Fruit fly (Drosophila melanogaster) whole organism, embryonic: ENCODE results near the gene mldr.

Source experiments
- Atf-2 ChIP-seq: fragments of 200-800 bp; sonication (Bioruptor generic); optimal IDR thresholded peaks from 2 replicates; lab custom pipeline; 2016; ENCODE audit warnings: missing biosample characterization, missing genetic modification characterization
- Bgb ChIP-seq: fragments of 200-800 bp; sonication (Bioruptor generic); IDR thresholded peaks from 2 replicates; pipeline ENCODE4 v1.3.6; 2022; ENCODE audit warnings: missing biosample characterization, missing genetic modification characterization; ENCODE audit not compliant: partially characterized antibody
- Blimp-1 ChIP-seq: fragments of 200-800 bp; sonication (Bioruptor generic); optimal IDR thresholded peaks from 3 replicates; lab custom pipeline; 2018; ENCODE audit warnings: missing biosample characterization, missing genetic modification characterization, mild to moderate bottlenecking, moderate library complexity, missing genetic modification reagents
- BtbVII ChIP-seq: fragments of 200-800 bp; sonication (Bioruptor generic); optimal IDR thresholded peaks from 3 replicates; lab custom pipeline; 2017; ENCODE audit warnings: missing biosample characterization, mild to moderate bottlenecking, missing genetic modification characterization
- Bteb2 ChIP-seq: fragments of 200-800 bp; sonication (Bioruptor generic); optimal IDR thresholded peaks from 2 replicates; lab custom pipeline; 2016; ENCODE audit warnings: missing biosample characterization, missing genetic modification characterization
- CG10462 ChIP-seq: fragments of 200-800 bp; sonication (Bioruptor generic); optimal IDR thresholded peaks from 2 replicates; lab custom pipeline; 2016; ENCODE audit warnings: missing biosample characterization, missing genetic modification characterization
- CG10565 ChIP-seq: fragments of 200-800 bp; sonication (Bioruptor generic); optimal IDR thresholded peaks from 3 replicates; lab custom pipeline; 2016; ENCODE audit warnings: missing biosample characterization, mild to moderate bottlenecking, missing genetic modification characterization
- CG11085 ChIP-seq: fragments of 200-800 bp; sonication (Bioruptor generic); IDR thresholded peaks from 2 replicates; pipeline ENCODE4 v1.3.6; 2022; ENCODE audit warnings: missing biosample characterization, missing genetic modification characterization
- CG11696 ChIP-seq: fragments of 200-800 bp; sonication (Bioruptor generic); IDR thresholded peaks from 2 replicates; pipeline ENCODE4 v1.3.6; 2022; ENCODE audit warnings: missing biosample characterization, missing genetic modification characterization
- CG12236 ChIP-seq: fragments of 200-800 bp; sonication (Bioruptor generic); optimal IDR thresholded peaks from 2 replicates; lab custom pipeline; 2016; ENCODE audit warnings: missing biosample characterization, missing genetic modification characterization
- CG13287 ChIP-seq: fragments of 200-800 bp; sonication (Bioruptor generic); IDR thresholded peaks from 2 replicates; pipeline ENCODE4 v1.3.6; 2022; ENCODE audit warnings: missing biosample characterization, missing genetic modification characterization; ENCODE audit not compliant: partially characterized antibody
- CG13424 ChIP-seq: fragments of 200-800 bp; sonication (Bioruptor generic); optimal IDR thresholded peaks from 2 replicates; lab custom pipeline; 2019; ENCODE audit warnings: missing biosample characterization, mild to moderate bottlenecking, missing genetic modification characterization, moderate library complexity
- CG14710 ChIP-seq: fragments of 200-800 bp; sonication (Bioruptor generic); optimal IDR thresholded peaks from 3 replicates; lab custom pipeline; 2019; ENCODE audit warnings: missing biosample characterization, mild to moderate bottlenecking, missing genetic modification characterization, moderate library complexity
- CG1529 ChIP-seq: fragments of 200-800 bp; sonication (Bioruptor generic); optimal IDR thresholded peaks from 3 replicates; lab custom pipeline; 2018; ENCODE audit warnings: missing biosample characterization, missing genetic modification characterization
- CG18764 ChIP-seq: fragments of 200-800 bp; sonication (Bioruptor generic); optimal IDR thresholded peaks from 3 replicates; lab custom pipeline; 2016; ENCODE audit warnings: missing biosample characterization, missing genetic modification characterization
- CG31224 ChIP-seq: fragments of 200-800 bp; sonication (Bioruptor generic); IDR thresholded peaks from 2 replicates; pipeline ENCODE4 v1.3.6; 2022; ENCODE audit warnings: missing biosample characterization, missing genetic modification characterization
- CG31365 ChIP-seq: fragments of 200-800 bp; sonication (Bioruptor generic); optimal IDR thresholded peaks from 2 replicates; lab custom pipeline; 2018; ENCODE audit warnings: missing biosample characterization, mild to moderate bottlenecking, missing genetic modification characterization
- CG3163 ChIP-seq: fragments of 200-800 bp; sonication (Bioruptor generic); optimal IDR thresholded peaks from 3 replicates; lab custom pipeline; 2016; ENCODE audit warnings: missing biosample characterization, missing genetic modification characterization
- CG32532 ChIP-seq: fragments of 200-800 bp; sonication (Bioruptor generic); IDR thresholded peaks from 2 replicates; pipeline ENCODE4 v1.3.6; 2022; ENCODE audit warnings: missing biosample characterization, missing genetic modification characterization
- CG33213 ChIP-seq: fragments of 200-800 bp; sonication (Bioruptor generic); optimal IDR thresholded peaks from 3 replicates; lab custom pipeline; 2016; ENCODE audit warnings: missing biosample characterization, missing genetic modification characterization
- CG4328 ChIP-seq: fragments of 200-800 bp; sonication (Bioruptor generic); optimal IDR thresholded peaks from 3 replicates; lab custom pipeline; 2017; ENCODE audit warnings: missing biosample characterization, missing genetic modification reagents, missing genetic modification characterization
- CG4854 ChIP-seq: fragments of 200-800 bp; sonication (Bioruptor generic); optimal IDR thresholded peaks from 2 replicates; lab custom pipeline; 2016; ENCODE audit warnings: missing biosample characterization, missing genetic modification characterization, inconsistent platforms
- CG6683 ChIP-seq: fragments of 200-800 bp; sonication (Bioruptor generic); optimal IDR thresholded peaks from 2 replicates; lab custom pipeline; 2017; ENCODE audit warnings: missing biosample characterization, mild to moderate bottlenecking, missing genetic modification characterization, missing genetic modification reagents
- CG7987 ChIP-seq: fragments of 200-800 bp; sonication (Bioruptor generic); optimal IDR thresholded peaks from 2 replicates; lab custom pipeline; 2018; ENCODE audit warnings: missing biosample characterization, mild to moderate bottlenecking, missing genetic modification characterization, moderate library complexity
- CHES-1-like ChIP-seq: fragments of 200-800 bp; sonication (Bioruptor generic); optimal IDR thresholded peaks from 2 replicates; lab custom pipeline; 2016; ENCODE audit warnings: missing biosample characterization, missing genetic modification characterization
- Ets65A ChIP-seq: fragments of 200-800 bp; sonication (Bioruptor generic); peaks from one replicate; lab custom pipeline; 2016; ENCODE audit warnings: missing biosample characterization, missing genetic modification characterization
- Ets97D ChIP-seq: fragments of 200-800 bp; sonication (Bioruptor generic); optimal IDR thresholded peaks from 3 replicates; lab custom pipeline; 2016; ENCODE audit warnings: missing biosample characterization, missing genetic modification characterization
- HmgD ChIP-seq: fragments of 200-800 bp; sonication (Bioruptor generic); optimal IDR thresholded peaks from 3 replicates; lab custom pipeline; 2016; ENCODE audit warnings: missing biosample characterization, missing genetic modification characterization
- HmgZ ChIP-seq: fragments of 200-800 bp; sonication (Bioruptor generic); optimal IDR thresholded peaks from 2 replicates; lab custom pipeline; 2018; ENCODE audit warnings: missing biosample characterization, mild to moderate bottlenecking, missing genetic modification characterization
- NFAT ChIP-seq: fragments of 200-800 bp; sonication (Bioruptor generic); IDR thresholded peaks from 2 replicates; pipeline ENCODE4 v1.3.6; 2022; ENCODE audit warnings: missing biosample characterization, missing genetic modification characterization
- Optix ChIP-seq: fragments of 200-800 bp; sonication (Bioruptor generic); IDR thresholded peaks from 3 replicates; pipeline ENCODE4 v1.3.6; 2022; ENCODE audit warnings: missing biosample characterization, missing genetic modification characterization
- Pdp1 ChIP-seq, 2 experiments: fragments of 200-800 bp; sonication (Bioruptor generic); optimal IDR thresholded peaks; 3 replicates each; lab custom pipeline; 2016; ENCODE audit warnings: missing biosample characterization in 2 of 2, missing genetic modification characterization in 2 of 2, mild to moderate bottlenecking in 1 of 2, moderate library complexity in 1 of 2
- Poxn ChIP-seq: fragments of 200-800 bp; sonication (Bioruptor generic); IDR thresholded peaks from 2 replicates; pipeline ENCODE4 v1.3.6; 2022; ENCODE audit warnings: missing biosample characterization, missing genetic modification characterization
- Ptx1 ChIP-seq: fragments of 200-800 bp; sonication (Bioruptor generic); IDR thresholded peaks from 2 replicates; pipeline ENCODE4 v1.3.6; 2022; ENCODE audit warnings: missing biosample characterization, missing genetic modification characterization
- Spps ChIP-seq: fragments of 200-800 bp; sonication (Bioruptor generic); optimal IDR thresholded peaks from 2 replicates; lab custom pipeline; 2018; ENCODE audit warnings: missing biosample characterization, mild to moderate bottlenecking, missing genetic modification characterization
- dmrt99B ChIP-seq: fragments of 200-800 bp; sonication (Bioruptor generic); optimal IDR thresholded peaks from 2 replicates; lab custom pipeline; 2018; ENCODE audit warnings: missing biosample characterization, mild to moderate bottlenecking, missing genetic modification characterization, moderate library complexity
- ems ChIP-seq: fragments of 200-800 bp; sonication (Bioruptor generic); optimal IDR thresholded peaks from 3 replicates; lab custom pipeline; 2016; ENCODE audit warnings: missing biosample characterization, missing genetic modification characterization
- fd102C ChIP-seq: fragments of 200-800 bp; sonication (Bioruptor generic); optimal IDR thresholded peaks from 2 replicates; lab custom pipeline; 2018; ENCODE audit warnings: missing biosample characterization, mild to moderate bottlenecking, missing genetic modification characterization, moderate library complexity
- fru ChIP-seq: fragments of >200 bp; optimal IDR thresholded peaks from 2 replicates; lab custom pipeline; 2017
- klu ChIP-seq: fragments of 200-800 bp; sonication (Bioruptor generic); IDR thresholded peaks from 2 replicates; pipeline ENCODE4 v1.3.6; 2022; ENCODE audit warnings: missing biosample characterization, missing genetic modification characterization
- lbe ChIP-seq: fragments of 200-800 bp; sonication (Bioruptor generic); optimal IDR thresholded peaks from 2 replicates; lab custom pipeline; 2016; ENCODE audit warnings: missing biosample characterization, mild to moderate bottlenecking, missing genetic modification characterization
- luna ChIP-seq: fragments of 200-800 bp; sonication (Bioruptor generic); optimal IDR thresholded peaks from 2 replicates; lab custom pipeline; 2016; ENCODE audit warnings: missing biosample characterization, missing genetic modification characterization
- pho ChIP-seq: fragments of 200-800 bp; sonication (Bioruptor generic); optimal IDR thresholded peaks from 2 replicates; lab custom pipeline; 2016; ENCODE audit warnings: missing biosample characterization, missing genetic modification characterization
- phol ChIP-seq: fragments of 200-800 bp; sonication (Bioruptor generic); optimal IDR thresholded peaks from 3 replicates; lab custom pipeline; 2018; ENCODE audit warnings: missing biosample characterization, mild to moderate bottlenecking, missing genetic modification characterization, moderate library complexity
- psq ChIP-seq: fragments of 200-800 bp; sonication (Bioruptor generic); optimal IDR thresholded peaks from 2 replicates; lab custom pipeline; 2017; ENCODE audit warnings: missing biosample characterization, missing genetic modification characterization
- row ChIP-seq: fragments of 200-800 bp; sonication (Bioruptor generic); IDR thresholded peaks from 3 replicates; pipeline ENCODE4 v1.3.6; 2022; ENCODE audit warnings: missing biosample characterization, missing genetic modification characterization
- scrt ChIP-seq: fragments of 200-800 bp; sonication (Bioruptor generic); optimal IDR thresholded peaks from 2 replicates; lab custom pipeline; 2018; ENCODE audit warnings: missing biosample characterization, mild to moderate bottlenecking, missing genetic modification characterization, moderate library complexity
- tin ChIP-seq: fragments of 200-800 bp; sonication (Bioruptor generic); optimal IDR thresholded peaks from 3 replicates; lab custom pipeline; 2016; ENCODE audit warnings: missing biosample characterization, missing genetic modification characterization
- unpg ChIP-seq: fragments of 200-800 bp; sonication (Bioruptor generic); optimal IDR thresholded peaks from 3 replicates; lab custom pipeline; 2018; ENCODE audit warnings: missing biosample characterization, mild to moderate bottlenecking, missing genetic modification characterization, moderate library complexity
- zfh2 ChIP-seq: fragments of 200-800 bp; sonication (Bioruptor generic); optimal IDR thresholded peaks from 2 replicates; lab custom pipeline; 2016; ENCODE audit warnings: missing biosample characterization, missing genetic modification characterization

Gene mldr

DNA sequence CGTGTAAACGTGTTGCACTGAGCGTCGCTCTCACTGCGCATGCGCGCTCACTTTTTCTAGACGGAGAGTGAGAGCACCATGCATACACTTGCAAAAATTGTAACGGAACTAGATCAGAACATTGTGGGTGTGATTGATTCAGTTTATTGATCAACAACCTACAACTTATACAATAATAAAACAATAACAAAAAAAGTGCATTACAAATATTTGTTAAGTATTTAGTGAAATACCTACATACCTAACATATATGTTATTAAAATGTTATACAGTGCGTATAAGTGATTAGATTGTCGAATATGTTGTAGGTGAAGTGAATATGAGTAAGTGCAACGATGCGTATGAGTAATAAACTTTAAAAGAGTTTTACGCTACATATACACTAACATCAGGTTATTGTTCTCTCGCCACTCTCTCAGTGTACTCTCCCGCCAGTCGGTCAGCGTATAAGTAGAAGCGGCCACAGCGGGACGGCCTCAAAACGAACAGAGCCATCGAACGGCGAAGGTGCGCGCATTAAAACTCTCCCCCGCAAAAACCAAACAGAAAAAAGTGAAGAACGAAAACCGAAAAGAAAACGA lies 39.4 kb downstream of the mldr start, which contains the start of gene CG42240 (continued):
- peak; percentile 79 for TF ChIP-seq CG4854 (GFP tag; lab: Kevin White, UChicago)
- peak; percentile 83 for TF ChIP-seq scrt (GFP tag; lab: Kevin White, UChicago)
- TF ChIP-seq lbe = peak; percentile 81
- peak; percentile 80 for TF ChIP-seq Atf-2 (GFP tag; lab: Kevin White, UChicago)
- no peak for TF ChIP-seq CG13287
- TF ChIP-seq HmgZ (tag; lab: Kevin White, UChicago) = peak; percentile 85
- peak; percentile 63; the same call in 1 of the 2 replicates for TF ChIP-seq CG32532 (GFP tag; lab: Robert Waterston, UW)
- TF ChIP-seq CG4328 = peak; percentile 90
- peak; percentile 90 for TF ChIP-seq tin (GFP tag; lab: Kevin White, UChicago)
- peak; percentile 40; the same call in 1 of the 2 replicates for TF ChIP-seq NFAT (GFP tag; lab: Robert Waterston, UW)
- TF ChIP-seq HmgD (GFP tag; lab: Kevin White, UChicago) = no peak
- peak; percentile 85 for TF ChIP-seq unpg (GFP tag; lab: Kevin White, UChicago)
- peak; percentile 40; the same call in 1 of the 2 replicates for TF ChIP-seq CG31224
- TF ChIP-seq CG33213 (GFP tag; lab: Kevin White, UChicago) = peak; percentile 37
- peak; percentile 93 for TF ChIP-seq CG1529 (GFP tag; lab: Kevin White, UChicago)
- TF ChIP-seq psq = peak; percentile 66
- peak; percentile 45 for TF ChIP-seq CG31365
- TF ChIP-seq CG6683 (GFP tag; lab: Kevin White, UChicago) = peak; percentile 81
- TF ChIP-seq Ets97D = peak; percentile 51
- peak; percentile 81 for TF ChIP-seq CG10462 (GFP tag; lab: Kevin White, UChicago)
- TF ChIP-seq BtbVII (GFP tag; lab: Kevin White, UChicago) = peak; percentile 91
- TF ChIP-seq pho (GFP tag; lab: Kevin White, UChicago) = peak; percentile 81
- TF ChIP-seq zfh2 (GFP tag; lab: Kevin White, UChicago) = peak; percentile 46
- TF ChIP-seq Ptx1 (GFP tag; lab: Robert Waterston, UW) = peak; percentile 88
- no peak for TF ChIP-seq luna (GFP tag; lab: Kevin White, UChicago)
- TF ChIP-seq Bteb2 (GFP tag; lab: Kevin White, UChicago) = peak; percentile 87
- peak; percentile 95 for TF ChIP-seq phol
- peak; percentile 81 for TF ChIP-seq Spps
- TF ChIP-seq ems = peak; percentile 88
- peak; percentile 81 to 82 for TF ChIP-seq Pdp1 (GFP tag; optimal IDR thresholded peaks at IDR 0.05; lab: Kevin White, UChicago)
- TF ChIP-seq Blimp-1 = peak; percentile 88
- no peak for TF ChIP-seq Optix
- no peak for TF ChIP-seq fru (lab: Kevin White, UChicago)
- TF ChIP-seq fd102C (GFP tag; lab: Kevin White, UChicago) = peak; percentile 46
- peak; percentile 92 for TF ChIP-seq Ets65A (GFP tag; lab: Kevin White, UChicago)
- no peak for TF ChIP-seq CG11696 (GFP tag; lab: Robert Waterston, UW)
- peak; percentile 85 for TF ChIP-seq CG18764 (GFP tag; lab: Kevin White, UChicago)
- peak; percentile 95 for TF ChIP-seq CG13424 (tag; lab: Kevin White, UChicago)
- TF ChIP-seq klu (GFP tag; lab: Robert Waterston, UW) = peak; percentile 75
- TF ChIP-seq CG11085 (GFP tag; lab: Robert Waterston, UW) = 0 out of 2 replicates have a peak, but pooled peaks have one; percentile 40
- peak; percentile 92 for TF ChIP-seq CG14710 (tag; lab: Kevin White, UChicago)
- peak; percentile 96 for TF ChIP-seq dmrt99B (tag; lab: Kevin White, UChicago)
- peak; percentile 91 for TF ChIP-seq row (GFP tag; lab: Robert Waterston, UW)
- TF ChIP-seq CHES-1-like = peak; percentile 77
- TF ChIP-seq CG3163 (GFP tag; lab: Kevin White, UChicago) = peak; percentile 1
- no peak for TF ChIP-seq Poxn (GFP tag; lab: Robert Waterston, UW)
- peak; percentile 49 for TF ChIP-seq CG7987 (GFP tag; lab: Kevin White, UChicago)
- peak; percentile 74 for TF ChIP-seq CG12236 (GFP tag; lab: Kevin White, UChicago)
- no peak; the same call in 1 of the 2 replicates for TF ChIP-seq Bgb (GFP tag; lab: Robert Waterston, UW)
- TF ChIP-seq CG10565 (GFP tag; lab: Kevin White, UChicago) = peak; percentile 27
